Worm (Caenorhabditis elegans) whole organism, L2 larva: ENCODE results near the gene ptp-3.

Source experiments
- C34F6.9 ChIP-seq: fragments of 150-350 bp; optimal IDR thresholded peaks from 2 replicates; lab custom pipeline; 2014; ENCODE audit warnings: missing biosample characterization, missing genetic modification characterization
- F13H6.1 ChIP-seq: sonication (generic microtip); optimal IDR thresholded peaks from 2 replicates; lab custom pipeline; 2016; ENCODE audit warnings: missing genetic modification characterization, missing compliant biosample characterization
- R02D3.7 ChIP-seq: fragments of 150-350 bp; optimal IDR thresholded peaks from 2 replicates; lab custom pipeline; 2014; ENCODE audit warnings: missing biosample characterization, missing genetic modification characterization
- Y55F3AM.14 ChIP-seq: fragments of 200-800 bp; sonication (Bioruptor generic); optimal IDR thresholded peaks from 2 replicates; lab custom pipeline; 2018; ENCODE audit warnings: mild to moderate bottlenecking, missing genetic modification characterization, missing compliant biosample characterization
- alr-1 ChIP-seq: fragments of 150-350 bp; optimal IDR thresholded peaks from 2 replicates; lab custom pipeline; 2014; ENCODE audit warnings: missing biosample characterization, missing genetic modification characterization
- blmp-1 ChIP-seq: sonication (generic microtip); optimal IDR thresholded peaks from 2 replicates; lab custom pipeline; 2017; ENCODE audit warnings: missing genetic modification characterization, mild to moderate bottlenecking, missing compliant biosample characterization, antibody characterized with exemption, moderate library complexity; ENCODE audit not compliant: insufficient read depth
- ceh-16 ChIP-seq: fragments of 150-350 bp; optimal IDR thresholded peaks from 2 replicates; lab custom pipeline; 2014; ENCODE audit warnings: missing biosample characterization, missing genetic modification characterization
- crh-2 ChIP-seq: sonication (generic microtip); optimal IDR thresholded peaks from 2 replicates; lab custom pipeline; 2017; ENCODE audit warnings: missing biosample characterization, missing genetic modification characterization
- elt-1 ChIP-seq: fragments of 150-350 bp; optimal IDR thresholded peaks from 2 replicates; lab custom pipeline; 2014; ENCODE audit warnings: missing biosample characterization, missing genetic modification characterization
- elt-3 ChIP-seq: sonication (generic microtip); optimal IDR thresholded peaks from 2 replicates; lab custom pipeline; 2017; ENCODE audit warnings: missing biosample characterization, missing genetic modification characterization
- fos-1 ChIP-seq: fragments of 150-350 bp; optimal IDR thresholded peaks from 2 replicates; lab custom pipeline; 2014; ENCODE audit warnings: missing biosample characterization, missing genetic modification characterization
- gmeb-1 ChIP-seq: fragments of 150-350 bp; optimal IDR thresholded peaks from 2 replicates; lab custom pipeline; 2014; ENCODE audit warnings: missing biosample characterization, missing genetic modification characterization
- lin-11 ChIP-seq: fragments of 150-350 bp; sonication (generic microtip); optimal IDR thresholded peaks from 2 replicates; lab custom pipeline; 2014; ENCODE audit warnings: missing biosample characterization, missing genetic modification characterization, inconsistent platforms, mixed read lengths
- lin-13 ChIP-seq: fragments of 150-350 bp; optimal IDR thresholded peaks from 2 replicates; lab custom pipeline; 2014; ENCODE audit warnings: missing biosample characterization, missing genetic modification reagents, missing genetic modification characterization
- lin-39 ChIP-seq: fragments of 150-350 bp; optimal IDR thresholded peaks from 2 replicates; lab custom pipeline; 2014; ENCODE audit warnings: missing biosample characterization, missing genetic modification reagents, missing genetic modification characterization
- lsy-2 ChIP-seq, 2 experiments: fragments of 150-350 bp in 1 of 2; sonication (generic microtip) in 1 of 2; optimal IDR thresholded peaks; 2 replicates each; lab custom pipeline; 2014 to 2017; ENCODE audit warnings: missing biosample characterization in 2 of 2, missing genetic modification characterization in 2 of 2
- mab-5 ChIP-seq: fragments of 150-350 bp; optimal IDR thresholded peaks from 2 replicates; lab custom pipeline; 2014; ENCODE audit warnings: missing biosample characterization, missing genetic modification characterization
- mbf-1 ChIP-seq: sonication (generic microtip); optimal IDR thresholded peaks from 2 replicates; lab custom pipeline; 2017; ENCODE audit warnings: missing biosample characterization, missing genetic modification characterization
- nhr-10 ChIP-seq: sonication (generic microtip); optimal IDR thresholded peaks from 2 replicates; lab custom pipeline; 2017; ENCODE audit warnings: missing biosample characterization, missing genetic modification characterization
- nhr-129 ChIP-seq: fragments of 150-350 bp; optimal IDR thresholded peaks from 2 replicates; lab custom pipeline; 2014; ENCODE audit warnings: missing biosample characterization, missing genetic modification characterization
- nhr-21 ChIP-seq: fragments of 150-350 bp; optimal IDR thresholded peaks from 2 replicates; lab custom pipeline; 2014; ENCODE audit warnings: missing biosample characterization, missing genetic modification characterization
- nhr-23 ChIP-seq: fragments of 150-350 bp; optimal IDR thresholded peaks from 2 replicates; lab custom pipeline; 2014; ENCODE audit warnings: missing biosample characterization, missing genetic modification reagents, missing genetic modification characterization
- nhr-237 ChIP-seq: fragments of 150-350 bp; optimal IDR thresholded peaks from 2 replicates; lab custom pipeline; 2014; ENCODE audit warnings: missing biosample characterization, missing genetic modification characterization
- nhr-25 ChIP-seq: fragments of 150-350 bp; sonication (generic microtip); optimal IDR thresholded peaks from 3 replicates; lab custom pipeline; 2014; ENCODE audit warnings: missing biosample characterization, missing genetic modification characterization
- nhr-6 ChIP-seq: fragments of 150-350 bp; optimal IDR thresholded peaks from 2 replicates; lab custom pipeline; 2014; ENCODE audit warnings: missing biosample characterization, missing genetic modification characterization
- sem-4 ChIP-seq: fragments of 150-350 bp; optimal IDR thresholded peaks from 2 replicates; lab custom pipeline; 2014; ENCODE audit warnings: missing biosample characterization, missing genetic modification reagents, missing genetic modification characterization
- skn-1 ChIP-seq: sonication (generic microtip); optimal IDR thresholded peaks from 2 replicates; lab custom pipeline; 2017; ENCODE audit warnings: missing biosample characterization, missing genetic modification characterization
- sma-3 ChIP-seq: sonication (generic microtip); optimal IDR thresholded peaks from 2 replicates; lab custom pipeline; 2016; ENCODE audit warnings: missing genetic modification reagents, missing genetic modification characterization, missing compliant biosample characterization
- sma-9 ChIP-seq, 2 experiments: fragments of 150-350 bp in 1 of 2; sonication (generic microtip) in 1 of 2; optimal IDR thresholded peaks; 2 replicates each; lab custom pipeline; 2014 to 2016; ENCODE audit warnings: missing genetic modification characterization in 2 of 2, mild to moderate bottlenecking in 1 of 2, missing biosample characterization in 1 of 2, missing compliant biosample characterization in 1 of 2, missing genetic modification reagents in 1 of 2, moderate library complexity in 1 of 2
- snpc-4 ChIP-seq: fragments of 150-350 bp; optimal IDR thresholded peaks from 2 replicates; lab custom pipeline; 2014; ENCODE audit warnings: missing biosample characterization, missing genetic modification characterization
- unc-55 ChIP-seq: fragments of 150-350 bp; sonication (generic microtip); optimal IDR thresholded peaks from 3 replicates; lab custom pipeline; 2014; ENCODE audit warnings: missing biosample characterization, missing genetic modification reagents, missing genetic modification characterization
- ztf-1 ChIP-seq: fragments of 200-800 bp; sonication (Bioruptor generic); conservative IDR thresholded peaks from 2 replicates; pipeline ENCODE4 v1.3.6; 2022; ENCODE audit warnings: missing genetic modification characterization, missing compliant biosample characterization

Gene ptp-3

ce11 chrII:10989180-10989579 is 13.8 kb downstream of the ptp-3 start:
- TF ChIP-seq ztf-1 (GFP tag; lab: Robert Waterston, UW) (no peak), lsy-2 (tag; optimal IDR thresholded peaks at IDR 0.05; lab: Kevin White, UChicago) (no peak), blmp-1 (tag; lab: Kevin White, UChicago) (no peak), elt-3 (tag; lab: Kevin White, UChicago) (no peak), nhr-25 (tag; lab: Kevin White, UChicago) (no peak), gmeb-1 (tag; lab: Kevin White, UChicago) (no peak), R02D3.7 (tag; lab: Kevin White, UChicago) (no peak), fos-1 (no peak), nhr-21 (tag; lab: Kevin White, UChicago) (no peak), nhr-23 (no peak), sma-9 (GFP tag; optimal IDR thresholded peaks at IDR 0.05; lab: Kevin White, UChicago) (no peak), sma-9 (tag; optimal IDR thresholded peaks at IDR 0.05; lab: Kevin White, UChicago) (no peak), alr-1 (tag; lab: Kevin White, UChicago) (no peak), sma-3 (GFP tag; lab: Kevin White, UChicago) (no peak), lin-11 (tag; lab: Kevin White, UChicago) (no peak)

- TF ChIP-seq crh-2 (tag; lab: Kevin White, UChicago) (peak; percentile 4), sem-4 (peak; percentile 21), lsy-2 (tag; optimal IDR thresholded peaks at IDR 0.05; lab: Kevin White, UChicago) (peak in 1 of 2 experiments; percentile 13), C34F6.9 (tag; lab: Kevin White, UChicago) (peak; percentile 13), sma-9 (GFP tag; optimal IDR thresholded peaks at IDR 0.05; lab: Kevin White, UChicago) (peak; percentile 23), sma-9 (tag; optimal IDR thresholded peaks at IDR 0.05; lab: Kevin White, UChicago) (no peak), nhr-129 (tag; lab: Kevin White, UChicago) (peak; percentile 25), R02D3.7 (tag; lab: Kevin White, UChicago) (no peak), skn-1 (tag; lab: Kevin White, UChicago) (no peak), mab-5 (no peak)
Observed at ce11 chrII:10990592-10990991, 15.3 kb downstream of the ptp-3 start.

DNA sequence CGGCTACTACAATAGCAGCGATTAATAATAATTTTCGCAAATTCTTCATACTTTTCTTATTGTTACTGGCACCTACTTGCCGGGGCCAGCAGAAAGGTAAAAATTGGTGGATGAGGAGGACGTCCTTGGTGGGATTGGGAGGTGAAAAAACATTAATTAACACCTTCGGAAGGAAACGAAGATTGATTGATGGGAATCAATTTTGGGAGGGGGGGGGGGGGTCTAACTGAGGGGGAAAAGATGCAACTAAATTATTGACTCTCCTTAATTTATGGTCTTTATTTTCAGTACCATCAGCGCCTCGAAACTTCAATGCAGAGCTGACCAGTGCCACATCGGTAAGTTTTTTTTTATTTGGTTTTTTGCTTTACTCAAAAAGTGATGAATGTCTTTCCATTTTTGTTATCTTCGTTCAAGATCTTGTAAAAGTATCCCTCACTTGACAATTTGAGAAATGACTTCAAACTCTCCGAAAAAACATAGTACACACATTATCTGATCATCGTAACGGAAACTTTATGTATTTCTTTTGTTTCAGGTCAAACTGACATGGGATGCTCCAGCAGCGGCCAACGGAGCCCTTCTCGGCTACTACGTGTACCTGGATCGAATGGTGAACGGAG is 18.4 kb downstream of the ptp-3 start:
- no peak for TF ChIP-seq Y55F3AM.14 (GFP tag; lab: Kevin White, UChicago)
- TF ChIP-seq F13H6.1 = no peak
- no peak for TF ChIP-seq nhr-129 (tag; lab: Kevin White, UChicago)
- peak; percentile 18 for TF ChIP-seq ceh-16 (tag; lab: Kevin White, UChicago)
- TF ChIP-seq nhr-6 = no peak
- TF ChIP-seq sma-3 (GFP tag; lab: Kevin White, UChicago) = no peak
- TF ChIP-seq unc-55 (GFP tag; lab: Kevin White, UChicago) = peak; percentile 34
- no peak for TF ChIP-seq sma-9 (GFP tag; optimal IDR thresholded peaks at IDR 0.05; lab: Kevin White, UChicago)
- no peak for TF ChIP-seq sma-9 (tag; optimal IDR thresholded peaks at IDR 0.05; lab: Kevin White, UChicago)
- no peak for TF ChIP-seq nhr-21 (tag; lab: Kevin White, UChicago)
- no peak for TF ChIP-seq elt-1
- TF ChIP-seq nhr-10 (tag; lab: Kevin White, UChicago) = no peak
- TF ChIP-seq, all 48 proteins: peak for 2

ce11 chrII:10995600-10995999 is 20.3 kb downstream of the ptp-3 start:
- no peak for TF ChIP-seq sma-9 (GFP tag; optimal IDR thresholded peaks at IDR 0.05; lab: Kevin White, UChicago)
- TF ChIP-seq sma-9 (tag; optimal IDR thresholded peaks at IDR 0.05; lab: Kevin White, UChicago) = no peak
- TF ChIP-seq nhr-237 (tag; lab: Kevin White, UChicago) = no peak
- no peak for TF ChIP-seq lin-39 (tag; lab: Kevin White, UChicago)
- no peak for TF ChIP-seq C34F6.9 (tag; lab: Kevin White, UChicago)
- no peak for TF ChIP-seq snpc-4 (tag; lab: Kevin White, UChicago)
- TF ChIP-seq nhr-6 = no peak
- no peak for TF ChIP-seq nhr-129 (tag; lab: Kevin White, UChicago)
- no peak for TF ChIP-seq elt-1
- no peak for TF ChIP-seq ceh-16 (tag; lab: Kevin White, UChicago)
- no peak for TF ChIP-seq lin-13 (GFP tag; lab: Kevin White, UChicago)
- TF ChIP-seq nhr-25 (tag; lab: Kevin White, UChicago) = no peak
- TF ChIP-seq mbf-1 (tag; lab: Kevin White, UChicago) = no peak
- TF ChIP-seq nhr-21 (tag; lab: Kevin White, UChicago) = no peak
